Fruit fly (Drosophila melanogaster) whole organism, wandering third instar larva: ENCODE results near the gene larp.
A peak's percentile ranks its signal among the peaks of the same experiment; 100 is the strongest.

Experiments
- Abd-B ChIP-seq: fragments of >200 bp; optimal IDR thresholded peaks from 2 replicates; lab custom pipeline; 2017; ENCODE audit warnings: missing biosample characterization, missing genetic modification characterization
- CG32264 ChIP-seq: fragments of 200-800 bp; sonication (Bioruptor generic); optimal IDR thresholded peaks from 2 replicates; lab custom pipeline; 2016; ENCODE audit warnings: missing biosample characterization, missing genetic modification characterization
- CG9705 ChIP-seq: fragments of 200-800 bp; sonication (Bioruptor generic); optimal IDR thresholded peaks from 2 replicates; lab custom pipeline; 2018; ENCODE audit warnings: missing biosample characterization, mild to moderate bottlenecking, missing genetic modification characterization
- CrebA ChIP-seq: fragments of 200-800 bp; sonication (Bioruptor generic); optimal IDR thresholded peaks from 2 replicates; lab custom pipeline; 2016; ENCODE audit warnings: missing biosample characterization, mild to moderate bottlenecking, missing genetic modification characterization, borderline replicate concordance
- Dfd ChIP-seq: fragments of >200 bp; optimal IDR thresholded peaks from 2 replicates; lab custom pipeline; 2017; ENCODE audit warnings: missing biosample characterization, missing genetic modification characterization
- Dif ChIP-seq: fragments of 200-275, 200-300 bp; sonication (Bioruptor generic); optimal IDR thresholded peaks from 2 replicates; lab custom pipeline; 2018; ENCODE audit warnings: missing biosample characterization, missing genetic modification characterization; ENCODE audit not compliant: partially characterized antibody
- GATAd ChIP-seq: sonication (Bioruptor generic); optimal IDR thresholded peaks from 2 replicates; lab custom pipeline; 2016; ENCODE audit warnings: missing biosample characterization, missing genetic modification characterization
- HLH106 ChIP-seq: fragments of 200-800 bp; optimal IDR thresholded peaks from 3 replicates; lab custom pipeline; 2019; ENCODE audit warnings: missing biosample characterization, mild to moderate bottlenecking, missing genetic modification characterization, moderate library complexity
- Hnf4 ChIP-seq: fragments of 200-800 bp; sonication (Bioruptor generic); optimal IDR thresholded peaks from 2 replicates; lab custom pipeline; 2016; ENCODE audit warnings: missing biosample characterization, mild to moderate bottlenecking, missing genetic modification characterization
- Hr78 ChIP-seq: fragments of >200 bp; optimal IDR thresholded peaks from 2 replicates; lab custom pipeline; 2017; ENCODE audit warnings: missing biosample characterization, missing genetic modification characterization
- Hr83 ChIP-seq: fragments of 200-300 bp; sonication (Bioruptor generic); optimal IDR thresholded peaks from 2 replicates; lab custom pipeline; 2016; ENCODE audit warnings: missing biosample characterization, mild to moderate bottlenecking, missing genetic modification characterization, moderate library complexity; ENCODE audit not compliant: poor library complexity, severe bottlenecking
- Jra ChIP-seq: sonication (Bioruptor generic); optimal IDR thresholded peaks from 2 replicates; lab custom pipeline; 2016; ENCODE audit warnings: missing biosample characterization, missing genetic modification characterization
- Mio ChIP-seq: sonication (Bioruptor generic); optimal IDR thresholded peaks from 2 replicates; lab custom pipeline; 2016; ENCODE audit warnings: missing biosample characterization, missing genetic modification characterization
- Myc ChIP-seq: fragments of >200 bp; optimal IDR thresholded peaks from 2 replicates; lab custom pipeline; 2017
- N ChIP-seq: fragments of >200 bp; optimal IDR thresholded peaks from 2 replicates; lab custom pipeline; 2018; ENCODE audit warnings: missing biosample characterization, missing external identifiers, missing genetic modification characterization
- OdsH ChIP-seq: fragments of 200-800 bp; sonication (Bioruptor generic); optimal IDR thresholded peaks from 2 replicates; lab custom pipeline; 2016; ENCODE audit warnings: missing biosample characterization, mild to moderate bottlenecking, missing genetic modification characterization
- Rel ChIP-seq, 2 experiments: fragments of 200-800 bp; sonication (Bioruptor generic) in 1 of 2; optimal IDR thresholded peaks; 2 replicates in 1 of 2; 3 replicates in 1 of 2; lab custom pipeline; 2016 to 2019; ENCODE audit warnings: mild to moderate bottlenecking in 2 of 2, missing biosample characterization in 2 of 2, missing genetic modification characterization in 2 of 2, moderate library complexity in 1 of 2
- Sp1 ChIP-seq: fragments of 200-800 bp; sonication (Bioruptor generic); optimal IDR thresholded peaks from 3 replicates; lab custom pipeline; 2019; ENCODE audit warnings: missing biosample characterization, mild to moderate bottlenecking, missing genetic modification characterization, moderate library complexity
- Vsx2 ChIP-seq: fragments of 200-300, 225-300 bp; sonication (Bioruptor generic); optimal IDR thresholded peaks from 2 replicates; lab custom pipeline; 2018; ENCODE audit warnings: missing biosample characterization, missing genetic modification characterization; ENCODE audit not compliant: partially characterized antibody
- br ChIP-seq: fragments of 200-800 bp; sonication (Bioruptor generic); optimal IDR thresholded peaks from 2 replicates; lab custom pipeline; 2016; ENCODE audit warnings: missing biosample characterization, missing genetic modification characterization
- brk ChIP-seq: fragments of 200-800 bp; sonication (Bioruptor generic); optimal IDR thresholded peaks from 2 replicates; lab custom pipeline; 2016; ENCODE audit warnings: missing biosample characterization, mild to moderate bottlenecking, missing genetic modification characterization
- dl ChIP-seq, 2 experiments: fragments of 175-275, 200-275 bp in 1 of 2; fragments of 200-275 bp in 1 of 2; sonication (Bioruptor generic); optimal IDR thresholded peaks; lab custom pipeline; 2018; ENCODE audit warnings: mild to moderate bottlenecking in 2 of 2, missing biosample characterization in 2 of 2, missing genetic modification characterization in 2 of 2, moderate library complexity in 2 of 2; ENCODE audit not compliant: partially characterized antibody in 2 of 2, insufficient read depth in 1 of 2
- dmrt93B ChIP-seq: fragments of 200-800 bp; sonication (Bioruptor generic); optimal IDR thresholded peaks from 2 replicates; lab custom pipeline; 2018; ENCODE audit warnings: missing biosample characterization, mild to moderate bottlenecking, missing genetic modification characterization
- dsf ChIP-seq: sonication (Bioruptor generic); optimal IDR thresholded peaks from 2 replicates; lab custom pipeline; 2016; ENCODE audit warnings: missing biosample characterization, missing genetic modification characterization, borderline replicate concordance
- ey ChIP-seq: fragments of 200-800 bp; sonication (Bioruptor generic); optimal IDR thresholded peaks from 2 replicates; lab custom pipeline; 2016; ENCODE audit warnings: missing biosample characterization, missing genetic modification characterization
- foxo ChIP-seq, 2 experiments: fragments of 200-800 bp; sonication (Bioruptor generic); optimal IDR thresholded peaks; 2 replicates in 1 of 2; 3 replicates in 1 of 2; lab custom pipeline; 2016 to 2017; ENCODE audit warnings: missing biosample characterization in 2 of 2, missing genetic modification characterization in 2 of 2
- fru ChIP-seq: fragments of 200-800 bp; sonication (Bioruptor generic); optimal IDR thresholded peaks from 3 replicates; lab custom pipeline; 2016; ENCODE audit warnings: missing biosample characterization, mild to moderate bottlenecking, missing genetic modification characterization
- h ChIP-seq: fragments of 200-800 bp; sonication (Bioruptor generic); optimal IDR thresholded peaks from 3 replicates; lab custom pipeline; 2016; ENCODE audit warnings: missing biosample characterization, mild to moderate bottlenecking, missing genetic modification characterization
- jim ChIP-seq: fragments of 175-275, 200-325 bp; sonication (Bioruptor generic); optimal IDR thresholded peaks from 2 replicates; lab custom pipeline; 2016; ENCODE audit warnings: missing biosample characterization, mild to moderate bottlenecking, missing genetic modification characterization
- lola ChIP-seq: fragments of >200 bp; optimal IDR thresholded peaks from 2 replicates; lab custom pipeline; 2017; ENCODE audit warnings: missing biosample characterization, missing genetic modification characterization
- pan ChIP-seq: fragments of >200 bp; optimal IDR thresholded peaks from 2 replicates; lab custom pipeline; 2017
- psq ChIP-seq: fragments of 200-800 bp; sonication (Bioruptor generic); optimal IDR thresholded peaks from 3 replicates; lab custom pipeline; 2017; ENCODE audit warnings: missing biosample characterization, mild to moderate bottlenecking, missing genetic modification characterization, moderate library complexity
- rgr ChIP-seq: fragments of 200-800 bp; sonication (Bioruptor generic); optimal IDR thresholded peaks from 3 replicates; lab custom pipeline; 2016; ENCODE audit warnings: missing biosample characterization, mild to moderate bottlenecking, missing genetic modification characterization
- sage ChIP-seq: fragments of 200-800 bp; sonication (Bioruptor generic); optimal IDR thresholded peaks from 2 replicates; lab custom pipeline; 2016; ENCODE audit warnings: missing biosample characterization, mild to moderate bottlenecking, missing genetic modification characterization
- sv ChIP-seq: fragments of 200-800 bp; sonication (Bioruptor generic); optimal IDR thresholded peaks from 3 replicates; lab custom pipeline; 2016; ENCODE audit warnings: missing biosample characterization, missing genetic modification characterization
- tai ChIP-seq: sonication (Bioruptor generic); optimal IDR thresholded peaks from 2 replicates; lab custom pipeline; 2016; ENCODE audit warnings: missing biosample characterization, missing genetic modification characterization
- usp ChIP-seq: fragments of >200 bp; optimal IDR thresholded peaks from 2 replicates; lab custom pipeline; 2017; ENCODE audit warnings: missing biosample characterization, missing genetic modification characterization
- woc ChIP-seq: sonication (Bioruptor generic); optimal IDR thresholded peaks from 2 replicates; lab custom pipeline; 2016; ENCODE audit warnings: missing biosample characterization, mild to moderate bottlenecking, missing genetic modification characterization

larp gene

DNA sequence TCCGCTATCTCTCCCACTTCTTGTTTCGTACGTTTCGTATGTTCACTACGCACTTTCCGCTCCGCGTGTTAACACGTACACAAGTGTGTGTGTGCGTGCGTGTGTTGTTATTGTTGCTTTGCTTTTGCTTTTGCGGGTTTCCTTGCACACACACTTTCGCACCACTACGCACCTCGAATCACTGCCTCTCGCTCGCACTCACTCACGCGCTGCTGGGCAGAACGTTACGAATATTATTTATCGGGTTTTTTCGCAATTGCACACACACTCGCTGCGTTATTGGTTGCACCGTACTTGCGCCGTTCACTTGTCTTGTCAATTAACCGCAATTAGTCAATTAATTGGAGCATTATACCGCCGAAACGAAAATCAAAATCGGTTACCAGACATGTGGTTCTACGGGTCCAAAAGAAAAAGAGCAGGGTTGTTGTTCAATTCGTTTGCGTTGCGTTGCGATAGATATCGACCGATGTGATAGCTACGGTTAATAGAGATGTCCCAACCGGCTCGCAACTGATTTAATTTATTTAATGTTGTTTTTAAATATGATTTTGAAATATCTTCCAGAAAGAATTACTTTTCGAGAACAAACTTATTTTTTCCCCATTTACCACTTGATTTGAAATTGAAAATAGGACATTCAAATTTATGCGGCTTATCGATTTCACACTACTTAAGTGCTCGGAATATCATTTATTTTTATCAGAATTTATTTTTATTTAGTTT, at the start of gene larp:
larp (minus strand) TSS at position 395 of the 726 bp plus-strand sequence.
- TF ChIP-seq h (GFP tag; lab: Kevin White, UChicago) (peak; percentile 47), HLH106 (tag; lab: Kevin White, UChicago) (peak; percentile 69), Dfd (no peak), brk (no peak), Sp1 (peak; percentile 32), tai (no peak), woc (peak; percentile 64), Hr83 (GFP tag; lab: Kevin White, UChicago) (peak; percentile 61), dsf (GFP tag; lab: Kevin White, UChicago) (no peak), ey (GFP tag; lab: Kevin White, UChicago) (peak; percentile 44), Vsx2 (GFP tag; lab: Kevin White, UChicago) (no peak), sage (GFP tag; lab: Kevin White, UChicago) (no peak), GATAd (GFP tag; lab: Kevin White, UChicago) (peak; percentile 1), Dif (GFP tag; lab: Kevin White, UChicago) (no peak), foxo (GFP tag; optimal IDR thresholded peaks at IDR 0.05; lab: Kevin White, UChicago) (peak in 1 of 2 experiments; percentile 65), CG9705 (peak; percentile 35), Hr78 (GFP tag; lab: Kevin White, UChicago) (no peak), pan (lab: Kevin White, UChicago) (no peak), Jra (GFP tag; lab: Kevin White, UChicago) (peak; percentile 30), Mio (no peak), Abd-B (GFP tag; lab: Kevin White, UChicago) (no peak), Hnf4 (GFP tag; lab: Kevin White, UChicago) (peak; percentile 69), rgr (GFP tag; lab: Kevin White, UChicago) (peak; percentile 62), sv (GFP tag; lab: Kevin White, UChicago) (peak; percentile 53), jim (GFP tag; lab: Kevin White, UChicago) (no peak), usp (GFP tag; lab: Kevin White, UChicago) (no peak), dmrt93B (GFP tag; lab: Kevin White, UChicago) (peak; percentile 29), CrebA (GFP tag; lab: Kevin White, UChicago) (no peak), psq (GFP tag; lab: Kevin White, UChicago) (peak; percentile 48), dl (GFP tag; optimal IDR thresholded peaks at IDR 0.05; lab: Kevin White, UChicago; ENCODE audit: insufficient read depth in 1 of 2, partially characterized antibody in 2 of 2) (no peak), Myc (lab: Kevin White, UChicago) (peak; percentile 17), br (peak; percentile 42), CG32264 (GFP tag; lab: Kevin White, UChicago) (no peak), Rel (GFP tag; optimal IDR thresholded peaks at IDR 0.05; lab: Kevin White, UChicago) (no peak), Rel (tag; optimal IDR thresholded peaks at IDR 0.05; lab: Kevin White, UChicago) (no peak), OdsH (GFP tag; lab: Kevin White, UChicago) (peak; percentile 43), lola (GFP tag; lab: Kevin White, UChicago) (no peak), N (GFP tag; lab: Kevin White, UChicago) (no peak), fru (GFP tag; lab: Kevin White, UChicago) (peak; percentile 43)
- TF ChIP-seq, all 38 proteins: peak for 19

- no peak for TF ChIP-seq dmrt93B (GFP tag; lab: Kevin White, UChicago)
- TF ChIP-seq Vsx2 (GFP tag; lab: Kevin White, UChicago), result no peak
- no peak for TF ChIP-seq CG9705
- TF ChIP-seq GATAd (GFP tag; lab: Kevin White, UChicago), result no peak
- TF ChIP-seq HLH106 (tag; lab: Kevin White, UChicago), result no peak
- TF ChIP-seq Abd-B (GFP tag; lab: Kevin White, UChicago), result no peak
- TF ChIP-seq ey (GFP tag; lab: Kevin White, UChicago), result no peak
- TF ChIP-seq br, result no peak
- TF ChIP-seq rgr (GFP tag; lab: Kevin White, UChicago), result no peak
- no peak for TF ChIP-seq Hnf4 (GFP tag; lab: Kevin White, UChicago)
- no peak for TF ChIP-seq fru (GFP tag; lab: Kevin White, UChicago)
- no peak for TF ChIP-seq pan (lab: Kevin White, UChicago)
- TF ChIP-seq, all 38 proteins: peak for 0
These were observed 41.4 kb upstream of the larp start for dm6 chr3R:28377648-28378047.
